Fruit fly (Drosophila melanogaster): ENCODE data around the gene Prx6a.

Prx6a gene

DNA sequence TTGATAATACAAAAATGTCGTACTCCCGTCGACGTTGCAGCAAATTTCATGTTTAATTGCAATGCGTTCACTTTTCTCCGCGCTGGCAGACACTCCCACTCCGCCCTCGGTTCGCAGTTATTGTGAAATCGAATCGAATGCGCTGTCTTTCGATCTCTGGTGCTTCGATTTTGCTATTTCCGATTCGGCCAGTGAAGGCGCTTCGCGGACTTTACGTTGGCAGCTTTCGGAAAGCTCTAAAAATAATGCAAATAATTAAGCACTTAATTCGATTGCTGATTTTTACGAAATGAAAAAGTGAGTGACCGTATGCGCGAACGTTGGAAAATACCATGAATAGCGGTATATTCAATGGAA is 3.9 kb downstream of the Prx6a start, which contains the start of gene Ifrd1:
Gene Ifrd1, minus strand, starts transcription at position 305 of the 357 bp plus-strand sequence.
- TF ChIP-seq pan (optimal IDR thresholded peaks at IDR 0.05), result no peak
- TF ChIP-seq lola (GFP tag; optimal IDR thresholded peaks at IDR 0.05), result no peak
- TF ChIP-seq jim (GFP tag; optimal IDR thresholded peaks at IDR 0.05), result no peak
- TF ChIP-seq N (GFP tag; optimal IDR thresholded peaks at IDR 0.05), result no peak
- TF ChIP-seq Jra (GFP tag; optimal IDR thresholded peaks at IDR 0.05), result no peak
- no peak for TF ChIP-seq dsf (GFP tag; optimal IDR thresholded peaks at IDR 0.05; ENCODE audit: borderline replicate concordance)
- TF ChIP-seq Abd-B (GFP tag; optimal IDR thresholded peaks at IDR 0.05), result no peak
- TF ChIP-seq Dif (GFP tag; optimal IDR thresholded peaks at IDR 0.05; ENCODE audit: partially characterized antibody), result no peak
- no peak for TF ChIP-seq usp (GFP tag; optimal IDR thresholded peaks at IDR 0.05)
- no peak for TF ChIP-seq Hnf4 (GFP tag; optimal IDR thresholded peaks at IDR 0.05)
- TF ChIP-seq ey (GFP tag; optimal IDR thresholded peaks at IDR 0.05), result no peak
- TF ChIP-seq woc (GFP tag; optimal IDR thresholded peaks at IDR 0.05), result no peak
- no peak for TF ChIP-seq Sp1 (GFP tag; optimal IDR thresholded peaks at IDR 0.05)

DNA sequence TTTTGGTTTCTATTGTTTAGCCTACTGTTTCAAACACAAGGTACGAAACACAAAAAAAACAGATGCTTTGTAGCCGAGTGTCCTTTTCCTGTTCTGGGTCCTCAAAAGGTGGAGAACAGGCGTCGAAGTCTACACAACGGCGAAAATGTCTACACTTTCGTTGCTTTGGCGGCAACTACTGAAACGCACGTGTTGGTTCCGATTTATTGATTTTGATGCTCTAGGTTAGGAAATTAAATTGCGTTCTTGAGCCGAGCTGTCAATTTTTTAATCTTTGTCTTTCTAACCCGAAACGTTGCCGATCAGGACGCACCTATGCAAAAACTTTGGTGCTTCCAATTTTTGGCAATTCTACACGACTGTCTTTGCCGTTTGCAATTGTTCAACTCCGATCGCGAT is 4.3 kb downstream of the Prx6a start:
- TF ChIP-seq woc (GFP tag; optimal IDR thresholded peaks at IDR 0.05) (peak; percentile 29), OdsH (GFP tag; optimal IDR thresholded peaks at IDR 0.05) (no peak)

DNA sequence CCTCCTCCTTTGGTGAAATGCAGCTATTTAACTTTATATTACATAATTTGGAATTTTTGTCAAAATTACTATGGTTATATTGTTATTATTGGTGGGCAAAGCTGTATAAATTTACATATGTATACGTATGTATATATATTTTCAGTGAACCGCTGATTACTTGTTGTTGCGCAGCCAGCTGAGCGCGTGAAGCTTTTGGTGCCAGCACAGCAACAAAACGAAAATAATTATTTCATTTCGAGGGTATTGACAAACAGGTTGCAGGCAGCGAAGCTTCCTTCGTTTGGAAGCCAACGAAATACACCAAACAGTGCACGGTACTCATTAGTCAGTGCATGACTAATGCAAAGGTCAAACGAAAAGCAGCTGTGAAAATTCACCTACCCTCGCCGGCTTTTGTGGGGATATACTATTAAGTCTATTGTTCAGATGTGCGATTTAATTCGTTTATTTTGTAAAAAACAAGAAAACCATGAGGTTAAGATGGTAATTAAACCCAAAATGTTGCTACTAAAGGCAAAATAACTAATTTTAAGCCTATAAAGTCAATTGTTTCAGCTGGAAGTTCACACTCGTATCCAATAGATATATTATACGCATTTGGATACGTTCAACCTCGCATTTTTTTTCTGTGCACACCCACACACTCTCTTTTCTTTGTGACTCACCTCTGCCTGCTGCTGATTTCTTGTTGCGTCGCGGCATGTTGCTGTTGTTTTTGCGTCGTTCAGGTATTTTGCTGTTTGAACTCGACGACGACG is 4.9 kb downstream of the Prx6a start:
- TF ChIP-seq Sp1 (GFP tag; optimal IDR thresholded peaks at IDR 0.05) (peak; percentile 45), OdsH (GFP tag; optimal IDR thresholded peaks at IDR 0.05) (peak; percentile 46), CrebA (GFP tag; optimal IDR thresholded peaks at IDR 0.05; ENCODE audit: borderline replicate concordance) (no peak), Hr83 (GFP tag; optimal IDR thresholded peaks at IDR 0.05; ENCODE audit: poor library complexity, severe bottlenecking) (no peak), dl (GFP tag; optimal IDR thresholded peaks at IDR 0.05; ENCODE audit: insufficient read depth in 1 of 2, partially characterized antibody in 2 of 2) (no peak), CG9705 (GFP tag; optimal IDR thresholded peaks at IDR 0.05) (no peak), Mio (GFP tag; optimal IDR thresholded peaks at IDR 0.05) (no peak), fru (GFP tag; optimal IDR thresholded peaks at IDR 0.05) (peak; percentile 53), br (GFP tag; optimal IDR thresholded peaks at IDR 0.05) (peak; percentile 66), GATAd (GFP tag; optimal IDR thresholded peaks at IDR 0.05) (no peak), sage (GFP tag; optimal IDR thresholded peaks at IDR 0.05) (no peak), foxo (GFP tag; optimal IDR thresholded peaks at IDR 0.05) (peak in 1 of 2 experiments; percentile 77), psq (GFP tag; optimal IDR thresholded peaks at IDR 0.05) (peak; percentile 32), Jra (GFP tag; optimal IDR thresholded peaks at IDR 0.05) (peak; percentile 82), h (GFP tag; optimal IDR thresholded peaks at IDR 0.05) (peak; percentile 60), sv (GFP tag; optimal IDR thresholded peaks at IDR 0.05) (peak; percentile 32), Vsx2 (GFP tag; optimal IDR thresholded peaks at IDR 0.05; ENCODE audit: partially characterized antibody) (no peak), Hr78 (GFP tag; optimal IDR thresholded peaks at IDR 0.05) (no peak), dmrt93B (GFP tag; optimal IDR thresholded peaks at IDR 0.05) (peak; percentile 5), Hnf4 (GFP tag; optimal IDR thresholded peaks at IDR 0.05) (peak; percentile 28), jim (GFP tag; optimal IDR thresholded peaks at IDR 0.05) (no peak), rgr (GFP tag; optimal IDR thresholded peaks at IDR 0.05) (peak; percentile 32), Dif (GFP tag; optimal IDR thresholded peaks at IDR 0.05; ENCODE audit: partially characterized antibody) (no peak), dsf (GFP tag; optimal IDR thresholded peaks at IDR 0.05; ENCODE audit: borderline replicate concordance) (no peak), ey (GFP tag; optimal IDR thresholded peaks at IDR 0.05) (peak; percentile 33), HLH106 (tag; optimal IDR thresholded peaks at IDR 0.05) (peak; percentile 44), CG32264 (GFP tag; optimal IDR thresholded peaks at IDR 0.05) (no peak)

DNA sequence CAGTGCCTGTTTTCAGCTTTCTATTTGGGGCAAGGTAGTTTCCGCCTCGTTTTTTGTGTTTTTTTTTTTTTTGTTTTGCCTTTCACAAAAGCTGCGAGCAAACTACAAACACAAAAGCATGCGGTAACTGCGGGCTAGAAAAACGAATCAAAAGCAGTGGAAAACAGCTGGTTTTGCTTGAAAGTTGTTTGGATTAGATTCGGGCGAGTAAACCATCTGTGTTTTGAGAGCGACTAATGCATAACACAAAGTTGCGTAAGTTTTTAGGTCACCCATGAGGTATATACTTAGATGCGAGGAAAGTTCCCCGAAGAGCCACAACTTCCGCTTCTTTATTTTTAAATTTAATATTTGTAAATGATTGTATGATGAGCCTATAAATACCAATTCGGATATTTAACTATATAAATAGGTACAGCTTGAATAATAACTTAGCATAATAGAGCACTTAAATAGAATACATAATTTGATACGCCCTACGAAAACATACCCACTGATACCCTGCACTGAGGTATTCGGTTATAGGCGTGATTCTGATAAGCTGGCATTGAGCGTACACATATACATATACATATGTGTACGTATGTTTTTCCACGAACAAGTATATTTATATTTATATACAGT is 5.6 kb downstream of the Prx6a start:
- TF ChIP-seq tai (GFP tag; optimal IDR thresholded peaks at IDR 0.05) (no peak), Dfd (GFP tag; optimal IDR thresholded peaks at IDR 0.05) (no peak), Myc (optimal IDR thresholded peaks at IDR 0.05) (no peak), rgr (GFP tag; optimal IDR thresholded peaks at IDR 0.05) (no peak), foxo (GFP tag; optimal IDR thresholded peaks at IDR 0.05) (no peak), Rel (GFP tag; optimal IDR thresholded peaks at IDR 0.05) (no peak), Rel (tag; optimal IDR thresholded peaks at IDR 0.05) (no peak), Sp1 (GFP tag; optimal IDR thresholded peaks at IDR 0.05) (no peak), usp (GFP tag; optimal IDR thresholded peaks at IDR 0.05) (no peak), OdsH (GFP tag; optimal IDR thresholded peaks at IDR 0.05) (no peak), h (GFP tag; optimal IDR thresholded peaks at IDR 0.05) (no peak), CG32264 (GFP tag; optimal IDR thresholded peaks at IDR 0.05) (no peak), N (GFP tag; optimal IDR thresholded peaks at IDR 0.05) (no peak), CG9705 (GFP tag; optimal IDR thresholded peaks at IDR 0.05) (no peak)

Measured in whole organism, wandering third instar larva.